Fruit fly (Drosophila melanogaster) whole organism, embryonic: Measurements from ENCODE around the gene CG6739.

Experiments
- Antp ChIP-seq: fragments of 200-800 bp; sonication (Bioruptor generic); optimal IDR thresholded peaks from 3 replicates; lab custom pipeline; 2016; ENCODE audit warnings: missing biosample characterization, missing genetic modification characterization
- CG10462 ChIP-seq: fragments of 200-800 bp; sonication (Bioruptor generic); optimal IDR thresholded peaks from 2 replicates; lab custom pipeline; 2016; ENCODE audit warnings: missing biosample characterization, missing genetic modification characterization
- CG10543 ChIP-seq: fragments of 200-800 bp; sonication (Bioruptor generic); optimal IDR thresholded peaks from 3 replicates; lab custom pipeline; 2017; ENCODE audit warnings: missing biosample characterization, mild to moderate bottlenecking, missing genetic modification characterization, moderate library complexity
- CG10654 ChIP-seq: fragments of 200-800 bp; sonication (Bioruptor generic); optimal IDR thresholded peaks from 2 replicates; lab custom pipeline; 2016; ENCODE audit warnings: missing biosample characterization, missing genetic modification characterization
- CG11247 ChIP-seq: fragments of 200-800 bp; sonication (Bioruptor generic); IDR thresholded peaks from 2 replicates; pipeline ENCODE4 v1.3.6; 2022; ENCODE audit warnings: missing biosample characterization, missing genetic modification characterization
- CG11696 ChIP-seq: fragments of 200-800 bp; sonication (Bioruptor generic); IDR thresholded peaks from 2 replicates; pipeline ENCODE4 v1.3.6; 2022; ENCODE audit warnings: missing biosample characterization, missing genetic modification characterization
- CG12659 ChIP-seq: fragments of 200-800 bp; sonication (Bioruptor generic); optimal IDR thresholded peaks from 3 replicates; lab custom pipeline; 2017; ENCODE audit warnings: mild to moderate bottlenecking, missing biosample characterization, missing genetic modification reagents, missing genetic modification characterization
- CG14667 ChIP-seq: fragments of 200-800 bp; sonication (Bioruptor generic); IDR thresholded peaks from 2 replicates; pipeline ENCODE4 v1.3.6; 2022; ENCODE audit warnings: missing biosample characterization, missing genetic modification characterization
- CG15011 ChIP-seq: fragments of 200-800 bp; sonication (Bioruptor generic); optimal IDR thresholded peaks from 3 replicates; lab custom pipeline; 2018; ENCODE audit warnings: missing biosample characterization, mild to moderate bottlenecking, missing genetic modification characterization
- CG18764 ChIP-seq: fragments of 200-800 bp; sonication (Bioruptor generic); optimal IDR thresholded peaks from 3 replicates; lab custom pipeline; 2016; ENCODE audit warnings: missing biosample characterization, missing genetic modification characterization
- CG30403 ChIP-seq: fragments of 200-800 bp; sonication (Bioruptor generic); optimal IDR thresholded peaks from 3 replicates; lab custom pipeline; 2016; ENCODE audit warnings: missing biosample characterization, missing genetic modification characterization
- CG32767 ChIP-seq: fragments of 200-800 bp; sonication (Bioruptor generic); IDR thresholded peaks from 2 replicates; pipeline ENCODE4 v1.3.6; 2022; ENCODE audit warnings: missing biosample characterization, missing genetic modification characterization
- CG3281 ChIP-seq: fragments of 200-800 bp; sonication (Bioruptor generic); optimal IDR thresholded peaks from 3 replicates; lab custom pipeline; 2017; ENCODE audit warnings: missing biosample characterization, mild to moderate bottlenecking, missing genetic modification characterization
- CG4328 ChIP-seq: fragments of 200-800 bp; sonication (Bioruptor generic); optimal IDR thresholded peaks from 3 replicates; lab custom pipeline; 2017; ENCODE audit warnings: missing biosample characterization, missing genetic modification reagents, missing genetic modification characterization
- CG5245 ChIP-seq: fragments of 200-800 bp; sonication (Bioruptor generic); optimal IDR thresholded peaks from 3 replicates; lab custom pipeline; 2016; ENCODE audit warnings: missing biosample characterization, missing genetic modification characterization
- CG6765 ChIP-seq: fragments of 200-800 bp; sonication (Bioruptor generic); optimal IDR thresholded peaks from 3 replicates; lab custom pipeline; 2017; ENCODE audit warnings: missing biosample characterization, mild to moderate bottlenecking, missing genetic modification characterization
- CG6791 ChIP-seq: fragments of 200-800 bp; sonication (Bioruptor generic); IDR thresholded peaks from 3 replicates; pipeline ENCODE4 v1.3.6; 2022; ENCODE audit warnings: missing biosample characterization, missing genetic modification characterization; ENCODE audit not compliant: partially characterized antibody
- CG6813 ChIP-seq: fragments of 200-800 bp; sonication (Bioruptor generic); optimal IDR thresholded peaks from 2 replicates; lab custom pipeline; 2017; ENCODE audit warnings: missing biosample characterization, missing genetic modification characterization, mild to moderate bottlenecking, moderate library complexity, missing genetic modification reagents
- CG8765 ChIP-seq: fragments of 200-800 bp; sonication (Bioruptor generic); IDR thresholded peaks from 2 replicates; pipeline ENCODE4 v1.3.6; 2022; ENCODE audit warnings: missing biosample characterization, missing genetic modification characterization
- Dll ChIP-seq: fragments of 200-800 bp; sonication (Bioruptor generic); IDR thresholded peaks from 4 replicates; pipeline ENCODE4 v1.3.6; 2022; ENCODE audit warnings: missing biosample characterization, missing genetic modification characterization; ENCODE audit not compliant: partially characterized antibody
- Drgx ChIP-seq: fragments of 200-800 bp; sonication (Bioruptor generic); IDR thresholded peaks from 2 replicates; pipeline ENCODE4 v1.3.6; 2022; ENCODE audit warnings: missing biosample characterization, missing genetic modification characterization
- Lhr ChIP-seq: fragments of 200-800 bp; sonication (Bioruptor generic); optimal IDR thresholded peaks from 3 replicates; lab custom pipeline; 2017; ENCODE audit warnings: mild to moderate bottlenecking, missing biosample characterization, missing genetic modification reagents, missing genetic modification characterization
- Lim3 ChIP-seq: fragments of 200-800 bp; sonication (Bioruptor generic); IDR thresholded peaks from 2 replicates; pipeline ENCODE4 v1.3.6; 2022; ENCODE audit warnings: missing biosample characterization, missing genetic modification characterization
- Nf-YB ChIP-seq: fragments of 200-800 bp; sonication (Bioruptor generic); optimal IDR thresholded peaks from 3 replicates; lab custom pipeline; 2019; ENCODE audit warnings: missing biosample characterization, mild to moderate bottlenecking, missing genetic modification characterization, moderate library complexity
- Oli ChIP-seq: fragments of 200-800 bp; sonication (Bioruptor generic); optimal IDR thresholded peaks from 2 replicates; lab custom pipeline; 2018; ENCODE audit warnings: missing biosample characterization, mild to moderate bottlenecking, missing genetic modification characterization, moderate library complexity
- Six4 ChIP-seq: fragments of 200-800 bp; sonication (Bioruptor generic); optimal IDR thresholded peaks from 2 replicates; lab custom pipeline; 2016; ENCODE audit warnings: missing biosample characterization, missing genetic modification characterization
- btn ChIP-seq: fragments of 200-800 bp; sonication (Bioruptor generic); optimal IDR thresholded peaks from 2 replicates; lab custom pipeline; 2016; ENCODE audit warnings: missing biosample characterization, missing genetic modification characterization
- croc ChIP-seq: fragments of 200-800 bp; sonication (Bioruptor generic); conservative IDR thresholded peaks from 3 replicates; pipeline ENCODE4 v1.3.6; 2022; ENCODE audit warnings: missing biosample characterization, missing genetic modification characterization
- dmrt99B ChIP-seq: fragments of 200-800 bp; sonication (Bioruptor generic); optimal IDR thresholded peaks from 2 replicates; lab custom pipeline; 2018; ENCODE audit warnings: missing biosample characterization, mild to moderate bottlenecking, missing genetic modification characterization, moderate library complexity
- ewg ChIP-seq: fragments of 200-800 bp; sonication (Bioruptor generic); optimal IDR thresholded peaks from 3 replicates; lab custom pipeline; 2017; ENCODE audit warnings: mild to moderate bottlenecking, missing biosample characterization, missing genetic modification reagents, missing genetic modification characterization
- fd3F ChIP-seq: fragments of 200-800 bp; sonication (Bioruptor generic); optimal IDR thresholded peaks from 2 replicates; lab custom pipeline; 2018; ENCODE audit warnings: missing biosample characterization, mild to moderate bottlenecking, missing genetic modification characterization, moderate library complexity
- fd96Cb ChIP-seq: fragments of 200-800 bp; sonication (Bioruptor generic); optimal IDR thresholded peaks from 2 replicates; lab custom pipeline; 2018; ENCODE audit warnings: missing biosample characterization, mild to moderate bottlenecking, missing genetic modification characterization, moderate library complexity
- grau ChIP-seq: fragments of 200-800 bp; optimal IDR thresholded peaks from 3 replicates; lab custom pipeline; 2019; ENCODE audit warnings: missing biosample characterization, mild to moderate bottlenecking, missing genetic modification characterization, moderate library complexity
- hkb ChIP-seq, 2 experiments: fragments of 200-800 bp in 1 of 2; fragments of >200 bp in 1 of 2; sonication (Bioruptor generic) in 1 of 2; IDR thresholded peaks in 1 of 2; optimal IDR thresholded peaks in 1 of 2; 2 replicates each; pipeline versions ENCODE4 v1.3.6 to Lab custom; 2017 to 2022; ENCODE audit warnings: missing biosample characterization in 1 of 2, missing genetic modification characterization in 1 of 2
- jigr1 ChIP-seq: fragments of 200-800 bp; sonication (Bioruptor generic); IDR thresholded peaks from 3 replicates; pipeline ENCODE4 v1.3.6; 2022; ENCODE audit warnings: missing biosample characterization, missing genetic modification characterization
- jing ChIP-seq: fragments of 200-800 bp; sonication (Bioruptor generic); optimal IDR thresholded peaks from 2 replicates; lab custom pipeline; 2018; ENCODE audit warnings: missing biosample characterization, mild to moderate bottlenecking, missing genetic modification characterization
- kah ChIP-seq: fragments of 200-800 bp; sonication (Bioruptor generic); optimal IDR thresholded peaks from 2 replicates; lab custom pipeline; 2018; ENCODE audit warnings: missing biosample characterization, mild to moderate bottlenecking, missing genetic modification characterization
- lbe ChIP-seq: fragments of 200-800 bp; sonication (Bioruptor generic); optimal IDR thresholded peaks from 2 replicates; lab custom pipeline; 2016; ENCODE audit warnings: missing biosample characterization, mild to moderate bottlenecking, missing genetic modification characterization
- lilli ChIP-seq: fragments of 200-800 bp; sonication (Bioruptor generic); optimal IDR thresholded peaks from 3 replicates; lab custom pipeline; 2016; ENCODE audit warnings: missing biosample characterization, missing genetic modification characterization
- pita ChIP-seq: fragments of 200-800 bp; sonication (Bioruptor generic); optimal IDR thresholded peaks from 2 replicates; lab custom pipeline; 2017; ENCODE audit warnings: missing biosample characterization, mild to moderate bottlenecking, missing genetic modification characterization
- ro ChIP-seq: fragments of 200-800 bp; sonication (Bioruptor generic); IDR thresholded peaks from 2 replicates; pipeline ENCODE4 v1.3.6; 2022; ENCODE audit warnings: missing biosample characterization, missing genetic modification characterization
- schlank ChIP-seq: fragments of 200-800 bp; sonication (Bioruptor generic); optimal IDR thresholded peaks from 2 replicates; lab custom pipeline; 2018; ENCODE audit warnings: missing biosample characterization, mild to moderate bottlenecking, missing genetic modification characterization
- sens ChIP-seq: fragments of 200-800 bp; sonication (Bioruptor generic); peaks from one replicate; lab custom pipeline; 2016; ENCODE audit warnings: missing biosample characterization, missing genetic modification characterization
- shn ChIP-seq: fragments of 200-800 bp; sonication (Bioruptor generic); optimal IDR thresholded peaks from 3 replicates; lab custom pipeline; 2016; ENCODE audit warnings: missing biosample characterization, missing genetic modification characterization
- sr ChIP-seq: fragments of 200-800 bp; sonication (Bioruptor generic); IDR thresholded peaks from 3 replicates; pipeline ENCODE4 v1.3.6; 2022; ENCODE audit warnings: missing biosample characterization, missing genetic modification characterization
- stc ChIP-seq: fragments of 200-800 bp; sonication (Bioruptor generic); IDR thresholded peaks from 2 replicates; pipeline ENCODE4 v1.3.6; 2022; ENCODE audit warnings: missing biosample characterization, missing genetic modification characterization
- tx ChIP-seq: fragments of 200-800 bp; sonication (Bioruptor generic); optimal IDR thresholded peaks from 2 replicates; lab custom pipeline; 2016; ENCODE audit warnings: missing biosample characterization, missing genetic modification characterization
- unpg ChIP-seq: fragments of 200-800 bp; sonication (Bioruptor generic); optimal IDR thresholded peaks from 3 replicates; lab custom pipeline; 2018; ENCODE audit warnings: missing biosample characterization, mild to moderate bottlenecking, missing genetic modification characterization, moderate library complexity

Gene CG6739

DNA sequence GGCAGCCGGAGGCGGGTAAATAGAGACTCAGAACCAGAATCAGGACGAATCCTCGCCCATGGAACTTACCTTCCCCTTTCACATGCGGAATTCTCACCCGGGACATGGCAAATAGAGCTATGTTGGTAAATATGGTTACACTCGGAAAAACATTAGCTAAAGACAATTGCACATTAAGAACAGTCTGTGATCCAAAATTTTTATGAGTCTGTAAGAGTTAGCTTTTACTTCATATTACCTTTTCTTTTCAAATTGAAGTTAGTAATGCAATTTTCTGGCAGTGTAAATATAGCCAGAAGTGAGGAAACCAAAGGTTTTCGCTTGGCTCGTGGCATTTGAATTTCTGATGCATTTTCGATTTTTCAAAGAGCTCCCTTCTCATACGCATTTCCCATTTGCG is 27.0 kb downstream of the CG6739 start (continued):
- TF ChIP-seq kah (GFP tag; lab: Kevin White, UChicago) (no peak), shn (no peak), CG32767 (GFP tag; lab: Robert Waterston, UW) (no peak), CG6813 (peak; percentile 32), schlank (tag; lab: Kevin White, UChicago) (no peak), croc (GFP tag; lab: Robert Waterston, UW) (0 out of 3 replicates have a peak, but pooled peaks have one; percentile 37), sens (GFP tag; lab: Kevin White, UChicago) (peak; percentile 65), dmrt99B (peak; percentile 57), ewg (GFP tag; lab: Kevin White, UChicago) (peak; percentile 9), stc (GFP tag; lab: Robert Waterston, UW) (peak; percentile 61), CG8765 (GFP tag; lab: Robert Waterston, UW) (peak; percentile 76; the same call in 1 of the 2 replicates)

- no peak for TF ChIP-seq Six4
- TF ChIP-seq CG11247: peak; percentile 88
- TF ChIP-seq ro (GFP tag; lab: Robert Waterston, UW): peak; percentile 54; the same call in 1 of the 2 replicates
- no peak for TF ChIP-seq CG5245 (GFP tag; lab: Kevin White, UChicago)
- peak; percentile 58 for TF ChIP-seq Oli (tag; lab: Kevin White, UChicago)
- TF ChIP-seq jing (GFP tag; lab: Kevin White, UChicago): no peak
- TF ChIP-seq CG6765 (GFP tag; lab: Kevin White, UChicago): no peak
- peak; percentile 83 for TF ChIP-seq sr
- no peak for TF ChIP-seq CG3281 (GFP tag; lab: Kevin White, UChicago)
- TF ChIP-seq lilli: peak; percentile 81
- TF ChIP-seq CG15011 (GFP tag; lab: Kevin White, UChicago): no peak
- no peak for TF ChIP-seq CG10654 (GFP tag; lab: Kevin White, UChicago)
- peak; percentile 86 for TF ChIP-seq CG30403 (GFP tag; lab: Kevin White, UChicago)
- peak; percentile 62; the same call in 1 of the 2 replicates for TF ChIP-seq CG8765 (GFP tag; lab: Robert Waterston, UW)
- TF ChIP-seq CG11696 (GFP tag; lab: Robert Waterston, UW): 0 out of 2 replicates have a peak, but pooled peaks have one; percentile 12
- peak; percentile 42 for TF ChIP-seq CG12659 (GFP tag; lab: Kevin White, UChicago)
- TF ChIP-seq CG10462 (GFP tag; lab: Kevin White, UChicago): peak; percentile 50
- TF ChIP-seq Drgx (GFP tag; lab: Robert Waterston, UW): no peak
- peak; percentile 83 for TF ChIP-seq tx (GFP tag; lab: Kevin White, UChicago)
- peak; percentile 59; the same call in 1 of the 2 replicates for TF ChIP-seq Lim3 (GFP tag; lab: Robert Waterston, UW)
- peak; percentile 35 for TF ChIP-seq pita (GFP tag; lab: Kevin White, UChicago)
- peak; percentile 46 for TF ChIP-seq Nf-YB (GFP tag; lab: Kevin White, UChicago)
- TF ChIP-seq grau (tag; lab: Kevin White, UChicago): no peak
- TF ChIP-seq lbe (GFP tag; lab: Kevin White, UChicago): no peak
- TF ChIP-seq hkb (optimal IDR thresholded peaks at IDR 0.05; lab: Kevin White, UChicago): peak; percentile 35
- peak; percentile 70 for TF ChIP-seq hkb (GFP tag; IDR thresholded peaks at IDR 0.05; lab: Robert Waterston, UW)
- TF ChIP-seq unpg: no peak
- peak; percentile 66 for TF ChIP-seq Lhr (GFP tag; lab: Kevin White, UChicago)
- no peak for TF ChIP-seq fd96Cb (tag; lab: Kevin White, UChicago)
- TF ChIP-seq CG14667 (GFP tag; lab: Robert Waterston, UW): peak; percentile 83
- no peak for TF ChIP-seq CG18764 (GFP tag; lab: Kevin White, UChicago)
- TF ChIP-seq CG10543 (GFP tag; lab: Kevin White, UChicago): peak; percentile 63
- no peak for TF ChIP-seq Dll (GFP tag; lab: Robert Waterston, UW)
- no peak for TF ChIP-seq CG6791
- peak; percentile 49; the same call in 1 of the 3 replicates for TF ChIP-seq jigr1 (GFP tag; lab: Robert Waterston, UW)
- TF ChIP-seq btn (GFP tag; lab: Kevin White, UChicago): no peak
- TF ChIP-seq fd3F (GFP tag; lab: Kevin White, UChicago): no peak
- peak; percentile 90 for TF ChIP-seq Antp
- TF ChIP-seq CG4328 (GFP tag; lab: Kevin White, UChicago): no peak
Measured at dm6 chr2L:7641606-7642190, 33.5 kb downstream of the CG6739 start.
